Worm (Caenorhabditis elegans) whole organism, L2 larva: ENCODE measurements around the gene ech-3.

Experiments used
- alr-1 ChIP-seq: fragments of 150-350 bp; optimal IDR thresholded peaks from 2 replicates; lab custom pipeline; 2014; ENCODE audit warnings: missing biosample characterization, missing genetic modification characterization
- ama-1 ChIP-seq: fragments of 150-350 bp; optimal IDR thresholded peaks from 2 replicates; lab custom pipeline; 2018; ENCODE audit warnings: inconsistent platforms
- ceh-16 ChIP-seq: fragments of 150-350 bp; optimal IDR thresholded peaks from 2 replicates; lab custom pipeline; 2014; ENCODE audit warnings: missing biosample characterization, missing genetic modification characterization
- lin-11 ChIP-seq: fragments of 150-350 bp; sonication (generic microtip); optimal IDR thresholded peaks from 2 replicates; lab custom pipeline; 2014; ENCODE audit warnings: missing biosample characterization, missing genetic modification characterization, inconsistent platforms, mixed read lengths
- lin-13 ChIP-seq: fragments of 150-350 bp; optimal IDR thresholded peaks from 2 replicates; lab custom pipeline; 2014; ENCODE audit warnings: missing biosample characterization, missing genetic modification reagents, missing genetic modification characterization
- lin-39 ChIP-seq: fragments of 150-350 bp; optimal IDR thresholded peaks from 2 replicates; lab custom pipeline; 2014; ENCODE audit warnings: missing biosample characterization, missing genetic modification reagents, missing genetic modification characterization
- mab-5 ChIP-seq: fragments of 150-350 bp; optimal IDR thresholded peaks from 2 replicates; lab custom pipeline; 2014; ENCODE audit warnings: missing biosample characterization, missing genetic modification characterization
- nhr-12 ChIP-seq: fragments of 150-350 bp; optimal IDR thresholded peaks from 2 replicates; lab custom pipeline; 2014; ENCODE audit warnings: missing biosample characterization, missing genetic modification characterization
- nhr-237 ChIP-seq: fragments of 150-350 bp; optimal IDR thresholded peaks from 2 replicates; lab custom pipeline; 2014; ENCODE audit warnings: missing biosample characterization, missing genetic modification characterization
- skn-1 ChIP-seq: sonication (generic microtip); optimal IDR thresholded peaks from 2 replicates; lab custom pipeline; 2017; ENCODE audit warnings: missing biosample characterization, missing genetic modification characterization
- snpc-4 ChIP-seq: fragments of 150-350 bp; optimal IDR thresholded peaks from 2 replicates; lab custom pipeline; 2014; ENCODE audit warnings: missing biosample characterization, missing genetic modification characterization
- unc-55 ChIP-seq: fragments of 150-350 bp; sonication (generic microtip); optimal IDR thresholded peaks from 3 replicates; lab custom pipeline; 2014; ENCODE audit warnings: missing biosample characterization, missing genetic modification reagents, missing genetic modification characterization
- ztf-11 ChIP-seq: sonication (generic microtip); optimal IDR thresholded peaks from 2 replicates; lab custom pipeline; 2017; ENCODE audit warnings: missing biosample characterization, missing genetic modification characterization

DNA sequence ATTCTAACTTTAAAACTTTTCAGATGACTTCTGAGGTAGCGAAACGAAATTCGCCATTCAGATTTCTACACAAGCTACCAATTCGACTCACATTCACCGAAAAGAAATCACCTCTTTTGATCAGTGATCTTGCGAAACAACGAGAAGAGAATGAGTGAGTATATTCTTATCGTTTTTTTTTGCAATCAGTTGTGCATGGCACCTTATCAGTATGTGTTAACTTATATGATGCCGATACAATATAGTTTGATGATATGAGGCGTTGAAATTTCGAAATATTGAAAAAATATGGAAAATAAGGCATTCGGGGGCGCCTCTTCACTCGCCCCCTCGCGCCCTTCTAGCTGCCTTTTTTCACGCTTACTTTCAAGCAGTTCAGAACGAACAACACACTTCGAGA lies 4.1 kb upstream of the ech-3 start:
- TF ChIP-seq ceh-16 (no peak), nhr-237 (tag; lab: Kevin White, UChicago) (no peak), ama-1 (no peak), alr-1 (tag; lab: Kevin White, UChicago) (no peak), nhr-12 (tag; lab: Kevin White, UChicago) (no peak), lin-13 (GFP tag; lab: Kevin White, UChicago) (no peak), mab-5 (no peak), lin-39 (tag; lab: Kevin White, UChicago) (no peak), unc-55 (GFP tag; lab: Kevin White, UChicago) (no peak), skn-1 (no peak), lin-11 (no peak), snpc-4 (tag; lab: Kevin White, UChicago) (no peak), ztf-11 (tag; lab: Kevin White, UChicago) (no peak)
